Fruit fly (Drosophila melanogaster) whole organism, prepupa: ENCODE data around the gene Or22c.

ENCODE experiments used
- Blimp-1 ChIP-seq: fragments of 200-800 bp; sonication (Bioruptor generic); optimal IDR thresholded peaks from 3 replicates; lab custom pipeline; 2017; ENCODE audit warnings: missing biosample characterization, missing genetic modification characterization, mild to moderate bottlenecking, moderate library complexity, missing genetic modification reagents
- CG10669 ChIP-seq: fragments of 200-800 bp; sonication (Bioruptor generic); optimal IDR thresholded peaks from 3 replicates; lab custom pipeline; 2018; ENCODE audit warnings: missing biosample characterization, mild to moderate bottlenecking, missing genetic modification characterization, moderate library complexity
- CG11294 ChIP-seq: fragments of 200-800 bp; sonication (Bioruptor generic); IDR thresholded peaks from 2 replicates; pipeline ENCODE4 v1.3.6; 2022; ENCODE audit warnings: missing biosample characterization, missing genetic modification characterization
- CG11762 ChIP-seq: fragments of 200-800 bp; sonication (Bioruptor generic); optimal IDR thresholded peaks from 3 replicates; lab custom pipeline; 2016; ENCODE audit warnings: missing biosample characterization, missing genetic modification characterization; ENCODE audit not compliant: insufficient read depth
- CG11902 ChIP-seq: fragments of 200-800 bp; sonication (Bioruptor generic); optimal IDR thresholded peaks from 3 replicates; lab custom pipeline; 2016; ENCODE audit warnings: missing biosample characterization, missing genetic modification characterization
- CG1621 ChIP-seq: fragments of 200-800 bp; sonication (Bioruptor generic); optimal IDR thresholded peaks from 3 replicates; lab custom pipeline; 2018; ENCODE audit warnings: missing biosample characterization, mild to moderate bottlenecking, missing genetic modification characterization
- CG16779 ChIP-seq: fragments of 200-800 bp; sonication (Bioruptor generic); optimal IDR thresholded peaks from 3 replicates; lab custom pipeline; 2017; ENCODE audit warnings: missing biosample characterization, mild to moderate bottlenecking, missing genetic modification characterization
- CG31627 ChIP-seq: fragments of 200-800 bp; sonication (Bioruptor generic); optimal IDR thresholded peaks from 3 replicates; lab custom pipeline; 2016; ENCODE audit warnings: missing biosample characterization, missing genetic modification characterization
- CG32006 ChIP-seq: fragments of 200-800 bp; sonication (Bioruptor generic); optimal IDR thresholded peaks from 3 replicates; lab custom pipeline; 2017; ENCODE audit warnings: missing biosample characterization, mild to moderate bottlenecking, missing genetic modification characterization
- CG34406 ChIP-seq: fragments of 200-800 bp; sonication (Bioruptor generic); optimal IDR thresholded peaks from 3 replicates; lab custom pipeline; 2016; ENCODE audit warnings: missing biosample characterization, missing genetic modification characterization
- CG3919 ChIP-seq: fragments of 200-800 bp; sonication (Bioruptor generic); optimal IDR thresholded peaks from 3 replicates; lab custom pipeline; 2016; ENCODE audit warnings: missing biosample characterization, missing genetic modification characterization
- CG4318 ChIP-seq: fragments of 200-800 bp; sonication (Bioruptor generic); optimal IDR thresholded peaks from 3 replicates; lab custom pipeline; 2017; ENCODE audit warnings: missing biosample characterization, mild to moderate bottlenecking, missing genetic modification characterization
- CG6163 ChIP-seq: fragments of 200-800 bp; sonication (Bioruptor generic); IDR thresholded peaks from 3 replicates; pipeline ENCODE4 v1.3.6; 2022; ENCODE audit warnings: missing biosample characterization, missing genetic modification characterization
- CG6276 ChIP-seq: fragments of 200-800 bp; sonication (Bioruptor generic); optimal IDR thresholded peaks from 2 replicates; lab custom pipeline; 2017; ENCODE audit warnings: missing biosample characterization, mild to moderate bottlenecking, missing genetic modification characterization
- CG6792 ChIP-seq: fragments of 200-800 bp; sonication (Bioruptor generic); optimal IDR thresholded peaks from 3 replicates; lab custom pipeline; 2016; ENCODE audit warnings: missing biosample characterization, missing genetic modification characterization
- CG6808 ChIP-seq: fragments of 200-800 bp; sonication (Bioruptor generic); optimal IDR thresholded peaks from 3 replicates; lab custom pipeline; 2017; ENCODE audit warnings: missing biosample characterization, missing genetic modification characterization, mild to moderate bottlenecking, moderate library complexity, missing genetic modification reagents
- CG7368 ChIP-seq: fragments of 200-800 bp; sonication (Bioruptor generic); optimal IDR thresholded peaks from 3 replicates; lab custom pipeline; 2016; ENCODE audit warnings: missing biosample characterization, missing genetic modification characterization
- CG8119 ChIP-seq: fragments of 200-800 bp; sonication (Bioruptor generic); IDR thresholded peaks from 3 replicates; pipeline ENCODE4 v1.3.6; 2022; ENCODE audit warnings: missing biosample characterization, missing genetic modification characterization
- CG8319 ChIP-seq: fragments of 200-800 bp; sonication (Bioruptor generic); optimal IDR thresholded peaks from 3 replicates; lab custom pipeline; 2016; ENCODE audit warnings: missing biosample characterization, missing genetic modification characterization
- CG8632 ChIP-seq: fragments of 200-800 bp; sonication (Bioruptor generic); optimal IDR thresholded peaks from 3 replicates; lab custom pipeline; 2016; ENCODE audit warnings: missing biosample characterization, missing genetic modification characterization
- CG9139 ChIP-seq: fragments of 200-800 bp; sonication (Bioruptor generic); optimal IDR thresholded peaks from 3 replicates; lab custom pipeline; 2017; ENCODE audit warnings: missing biosample characterization, mild to moderate bottlenecking, missing genetic modification characterization
- Eip78C ChIP-seq: fragments of 200-800 bp; sonication (Bioruptor generic); peaks from one replicate; lab custom pipeline; 2016; ENCODE audit warnings: missing biosample characterization, missing genetic modification characterization
- Eip93F ChIP-seq: fragments of 200-800 bp; sonication (Bioruptor generic); optimal IDR thresholded peaks from 2 replicates; lab custom pipeline; 2016; ENCODE audit warnings: missing biosample characterization, mild to moderate bottlenecking, missing genetic modification characterization
- Ets21C ChIP-seq: fragments of 200-800 bp; sonication (Bioruptor generic); optimal IDR thresholded peaks from 3 replicates; lab custom pipeline; 2016; ENCODE audit warnings: missing biosample characterization, missing genetic modification characterization
- Ets96B ChIP-seq: fragments of 200-800 bp; optimal IDR thresholded peaks from 2 replicates; lab custom pipeline; 2019; ENCODE audit warnings: missing biosample characterization, mild to moderate bottlenecking, missing genetic modification characterization, moderate library complexity
- Gug ChIP-seq: fragments of 200-800 bp; sonication (Bioruptor generic); IDR thresholded peaks from 2 replicates; pipeline ENCODE4 v1.3.6; 2022; ENCODE audit warnings: missing biosample characterization, missing genetic modification characterization
- Hr38 ChIP-seq: sonication (Bioruptor generic); optimal IDR thresholded peaks from 2 replicates; lab custom pipeline; 2016; ENCODE audit warnings: missing biosample characterization, missing genetic modification characterization
- Hr4 ChIP-seq: fragments of 200-800 bp; sonication (Bioruptor generic); optimal IDR thresholded peaks from 3 replicates; lab custom pipeline; 2016; ENCODE audit warnings: missing biosample characterization, missing genetic modification characterization
- Lpt ChIP-seq: fragments of 200-800 bp; sonication (Bioruptor generic); optimal IDR thresholded peaks from 3 replicates; lab custom pipeline; 2016; ENCODE audit warnings: missing biosample characterization, missing genetic modification characterization
- OdsH ChIP-seq: fragments of 200-800 bp; sonication (Bioruptor generic); optimal IDR thresholded peaks from 3 replicates; lab custom pipeline; 2016; ENCODE audit warnings: missing biosample characterization, missing genetic modification characterization
- Sox14 ChIP-seq: fragments of 200-800 bp; sonication (Bioruptor generic); optimal IDR thresholded peaks from 3 replicates; lab custom pipeline; 2016; ENCODE audit warnings: missing biosample characterization, missing genetic modification characterization
- achi ChIP-seq: fragments of 200-800 bp; sonication (Bioruptor generic); optimal IDR thresholded peaks from 3 replicates; lab custom pipeline; 2016; ENCODE audit warnings: missing biosample characterization, missing genetic modification characterization
- acj6 ChIP-seq: fragments of 200-800 bp; sonication (Bioruptor generic); optimal IDR thresholded peaks from 3 replicates; lab custom pipeline; 2016; ENCODE audit warnings: missing biosample characterization, missing genetic modification characterization
- dac ChIP-seq: fragments of 200-800 bp; sonication (Bioruptor generic); optimal IDR thresholded peaks from 2 replicates; lab custom pipeline; 2017; ENCODE audit warnings: missing biosample characterization, mild to moderate bottlenecking, missing genetic modification characterization
- dsx ChIP-seq: fragments of 200-800 bp; optimal IDR thresholded peaks from 3 replicates; lab custom pipeline; 2019; ENCODE audit warnings: missing biosample characterization, mild to moderate bottlenecking, missing genetic modification characterization, moderate library complexity; ENCODE audit not compliant: poor library complexity, severe bottlenecking
- esn ChIP-seq: fragments of 200-800 bp; sonication (Bioruptor generic); optimal IDR thresholded peaks from 2 replicates; lab custom pipeline; 2016; ENCODE audit warnings: missing biosample characterization, mild to moderate bottlenecking, missing genetic modification characterization, moderate library complexity
- fd59A ChIP-seq: fragments of 200-800 bp; sonication (Bioruptor generic); optimal IDR thresholded peaks from 2 replicates; lab custom pipeline; 2017; ENCODE audit warnings: missing biosample characterization, mild to moderate bottlenecking, missing genetic modification characterization, missing genetic modification reagents
- fd85E ChIP-seq: fragments of 200-800 bp; sonication (Bioruptor generic); optimal IDR thresholded peaks from 3 replicates; lab custom pipeline; 2016; ENCODE audit warnings: missing biosample characterization, missing genetic modification characterization
- fkh ChIP-seq: fragments of 200-800 bp; sonication (Bioruptor generic); optimal IDR thresholded peaks from 3 replicates; lab custom pipeline; 2017; ENCODE audit warnings: missing biosample characterization, mild to moderate bottlenecking, missing genetic modification characterization, moderate library complexity
- lz ChIP-seq: fragments of 200-800 bp; sonication (Bioruptor generic); optimal IDR thresholded peaks from 3 replicates; lab custom pipeline; 2016; ENCODE audit warnings: missing biosample characterization, missing genetic modification characterization
- net ChIP-seq: fragments of 200-800 bp; sonication (Bioruptor generic); optimal IDR thresholded peaks from 3 replicates; lab custom pipeline; 2016; ENCODE audit warnings: missing biosample characterization, missing genetic modification characterization
- salr ChIP-seq, 2 experiments: fragments of 200-800 bp; sonication (Bioruptor generic); optimal IDR thresholded peaks; 3 replicates each; lab custom pipeline; 2016 to 2018; ENCODE audit warnings: missing biosample characterization in 2 of 2, missing genetic modification characterization in 2 of 2, mild to moderate bottlenecking in 1 of 2
- ss ChIP-seq, 2 experiments: fragments of 200-800 bp; sonication (Bioruptor generic); optimal IDR thresholded peaks; 2 replicates in 1 of 2; 3 replicates in 1 of 2; lab custom pipeline; 2017 to 2018; ENCODE audit warnings: mild to moderate bottlenecking in 2 of 2, missing biosample characterization in 2 of 2, missing genetic modification characterization in 2 of 2, moderate library complexity in 1 of 2
- topi ChIP-seq: fragments of 200-800 bp; sonication (Bioruptor generic); optimal IDR thresholded peaks from 3 replicates; lab custom pipeline; 2016; ENCODE audit warnings: missing biosample characterization, missing genetic modification characterization
- vri ChIP-seq: fragments of 200-800 bp; sonication (Bioruptor generic); optimal IDR thresholded peaks from 3 replicates; lab custom pipeline; 2016; ENCODE audit warnings: missing biosample characterization, mild to moderate bottlenecking, missing genetic modification characterization

Or22c gene

dm6 chr2L:2011430-2011829 lies 43.0 kb upstream of the Or22c start:
- TF ChIP-seq CG8119 (GFP tag; lab: Robert Waterston, UW) (no peak), Hr38 (GFP tag; lab: Kevin White, UChicago) (no peak), net (GFP tag; lab: Kevin White, UChicago) (no peak), CG32006 (no peak), Hr4 (no peak), esn (GFP tag; lab: Kevin White, UChicago) (no peak), dsx (GFP tag; lab: Kevin White, UChicago) (no peak), CG8632 (no peak), CG11762 (GFP tag; lab: Kevin White, UChicago) (no peak), ss (GFP tag; optimal IDR thresholded peaks at IDR 0.05; lab: Kevin White, UChicago) (no peak), achi (no peak)

dm6 chr2L:2013057-2013456 lies 41.3 kb upstream of the Or22c start:
- TF ChIP-seq salr (GFP tag; optimal IDR thresholded peaks at IDR 0.05; lab: Kevin White, UChicago), result no peak
- TF ChIP-seq Hr4, result no peak
- no peak for TF ChIP-seq fd85E (GFP tag; lab: Kevin White, UChicago)
- no peak for TF ChIP-seq CG11902
- no peak for TF ChIP-seq CG6792 (GFP tag; lab: Kevin White, UChicago)
- TF ChIP-seq CG7368, result no peak
- no peak for TF ChIP-seq CG3919 (GFP tag; lab: Kevin White, UChicago)
- TF ChIP-seq topi (GFP tag; lab: Kevin White, UChicago), result no peak
- no peak for TF ChIP-seq CG6163 (GFP tag; lab: Robert Waterston, UW)
- TF ChIP-seq Lpt (GFP tag; lab: Kevin White, UChicago), result no peak
- TF ChIP-seq CG31627 (GFP tag; lab: Kevin White, UChicago), result no peak
- no peak for TF ChIP-seq Eip78C

dm6 chr2L:2013836-2014434 lies 40.5 kb upstream of the Or22c start:
- TF ChIP-seq Eip78C (peak; percentile 76), CG11902 (no peak), Lpt (GFP tag; lab: Kevin White, UChicago) (no peak), Hr4 (peak; percentile 22), fd85E (GFP tag; lab: Kevin White, UChicago) (no peak), CG10669 (GFP tag; lab: Kevin White, UChicago) (no peak), CG3919 (GFP tag; lab: Kevin White, UChicago) (no peak), Blimp-1 (no peak), Eip93F (GFP tag; lab: Kevin White, UChicago) (no peak), achi (no peak), CG8319 (no peak), CG6808 (GFP tag; lab: Kevin White, UChicago) (no peak), Sox14 (no peak), fd59A (no peak), OdsH (GFP tag; lab: Kevin White, UChicago) (peak; percentile 9), Ets96B (peak; percentile 24), CG4318 (no peak), Gug (GFP tag; lab: Robert Waterston, UW) (no peak), CG8119 (GFP tag; lab: Robert Waterston, UW) (no peak), ss (GFP tag; optimal IDR thresholded peaks at IDR 0.05; lab: Kevin White, UChicago) (no peak), dsx (GFP tag; lab: Kevin White, UChicago) (no peak), CG6276 (GFP tag; lab: Kevin White, UChicago) (no peak), Ets21C (no peak), CG1621 (tag; lab: Kevin White, UChicago) (no peak), CG6792 (GFP tag; lab: Kevin White, UChicago) (no peak), CG32006 (peak; percentile 9), CG16779 (no peak), CG8632 (no peak), fkh (GFP tag; lab: Kevin White, UChicago) (peak; percentile 23), CG34406 (GFP tag; lab: Kevin White, UChicago) (no peak), dac (GFP tag; lab: Kevin White, UChicago) (no peak), CG11294 (0 out of 2 replicates have a peak, but pooled peaks have one; percentile 7), CG7368 (no peak), salr (GFP tag; optimal IDR thresholded peaks at IDR 0.05; lab: Kevin White, UChicago) (no peak), CG31627 (GFP tag; lab: Kevin White, UChicago) (no peak), acj6 (GFP tag; lab: Kevin White, UChicago) (no peak), lz (GFP tag; lab: Kevin White, UChicago) (no peak), CG9139 (GFP tag; lab: Kevin White, UChicago) (no peak), vri (GFP tag; lab: Kevin White, UChicago) (no peak)
